Worm (Caenorhabditis elegans) whole organism, young adult: ENCODE data around the gene Y53C12A.6.

Source experiments
- F49E8.2 ChIP-seq: sonication (generic microtip); optimal IDR thresholded peaks from 3 replicates; lab custom pipeline; 2017; ENCODE audit warnings: missing genetic modification characterization, mild to moderate bottlenecking, missing compliant biosample characterization, antibody characterized with exemption, moderate library complexity; ENCODE audit not compliant: insufficient read depth
- F55B11.4 ChIP-seq: sonication (generic microtip); optimal IDR thresholded peaks from 2 replicates; lab custom pipeline; 2016; ENCODE audit warnings: missing compliant biosample characterization, missing genetic modification characterization, borderline replicate concordance; ENCODE audit not compliant: insufficient read depth
- T07F8.4 ChIP-seq: sonication (generic microtip); optimal IDR thresholded peaks from 2 replicates; lab custom pipeline; 2016; ENCODE audit warnings: mild to moderate bottlenecking, missing genetic modification characterization, moderate library complexity, missing compliant biosample characterization
- aptf-2 ChIP-seq: fragments of 200-800 bp; sonication (Bioruptor generic); conservative IDR thresholded peaks from 2 replicates; pipeline ENCODE4 v1.3.6; 2022; ENCODE audit warnings: missing genetic modification reagents, missing genetic modification characterization, missing compliant biosample characterization
- hlh-26 ChIP-seq: fragments of 200-800 bp; sonication (Bioruptor generic); conservative IDR thresholded peaks from 2 replicates; pipeline ENCODE4 v1.3.6; 2022; ENCODE audit warnings: missing genetic modification reagents, missing genetic modification characterization, missing compliant biosample characterization
- hrde-1 ChIP-seq: sonication (generic microtip); optimal IDR thresholded peaks from 2 replicates; lab custom pipeline; 2016; ENCODE audit warnings: missing genetic modification characterization, mild to moderate bottlenecking, missing compliant biosample characterization, moderate library complexity, missing genotype, missing genetic modification reagents, borderline replicate concordance
- nfya-1 ChIP-seq: sonication (generic microtip); optimal IDR thresholded peaks from 2 replicates; lab custom pipeline; 2017; ENCODE audit warnings: antibody characterized with exemption, missing compliant biosample characterization, missing genetic modification characterization, borderline replicate concordance; ENCODE audit not compliant: insufficient read depth

- no peak for TF ChIP-seq T07F8.4 (tag; lab: Kevin White, UChicago)
- no peak for TF ChIP-seq aptf-2 (GFP tag; lab: Robert Waterston, UW)
- no peak for TF ChIP-seq F55B11.4 (tag; lab: Kevin White, UChicago)
- TF ChIP-seq hlh-26 (GFP tag; lab: Robert Waterston, UW), result no peak
- no peak for TF ChIP-seq hrde-1 (tag; lab: Kevin White, UChicago)
- TF ChIP-seq nfya-1, result no peak
- no peak for TF ChIP-seq F49E8.2 (tag; lab: Kevin White, UChicago)
Measured at ce11 chrII:9753730-9754129, 35.9 kb upstream of the Y53C12A.6 start, which contains the start of gene ZK1321.1.
